Fruit fly (Drosophila melanogaster) whole organism: Measurements from ENCODE around the gene lectin-24A.

Source experiments
- CG8478 ChIP-seq: fragments of >200 bp; optimal IDR thresholded peaks from 2 replicates; lab custom pipeline; 2018; ENCODE audit warnings: inconsistent platforms
- Dll ChIP-seq: fragments of >200 bp; optimal IDR thresholded peaks from 2 replicates; lab custom pipeline; 2017
- EcR ChIP-seq, 2 experiments: fragments of >200 bp; optimal IDR thresholded peaks; 2 replicates each; lab custom pipeline; 2017; ENCODE audit warnings: missing biosample characterization in 2 of 2, missing genetic modification characterization in 2 of 2, missing genetic modification reagents in 2 of 2
- pan ChIP-seq: fragments of >200 bp; optimal IDR thresholded peaks from 2 replicates; lab custom pipeline; 2017
- psq ChIP-seq: fragments of >200 bp; optimal IDR thresholded peaks from 2 replicates; lab custom pipeline; 2017
- usp ChIP-seq: fragments of >200 bp; optimal IDR thresholded peaks from 2 replicates; lab custom pipeline; 2017; ENCODE audit warnings: missing biosample characterization, missing genetic modification characterization, mixed read lengths

Gene lectin-24A

DNA sequence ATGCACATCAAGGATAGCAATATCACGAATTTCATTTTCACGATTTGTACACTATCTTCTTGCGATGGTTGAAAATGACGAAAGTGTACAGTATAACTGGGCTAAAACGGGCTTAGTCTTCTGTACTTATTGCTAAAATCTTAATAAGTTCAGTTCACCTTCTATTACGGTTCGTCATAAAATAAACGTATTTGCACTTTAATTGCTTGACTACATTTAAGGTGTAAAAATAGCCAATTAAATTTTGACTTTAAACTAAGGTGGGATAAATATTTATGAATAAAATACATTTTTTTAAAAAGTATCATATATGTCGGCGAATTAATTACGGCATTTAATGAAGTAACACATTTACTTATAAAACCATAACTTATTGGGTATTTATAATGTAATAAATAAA, 47.9 kb downstream of the lectin-24A start, which contains the start of gene Sfp24Bb:
Sfp24Bb (minus strand) TSS at position 101 of the 400 bp plus-strand sequence.
- TF ChIP-seq psq = no peak
- TF ChIP-seq CG8478 (lab: Kevin White, UChicago) = no peak
- no peak for TF ChIP-seq pan (lab: Kevin White, UChicago)
- TF ChIP-seq Dll (lab: Kevin White, UChicago) = no peak
- TF ChIP-seq EcR (GFP tag; optimal IDR thresholded peaks at IDR 0.05; lab: Kevin White, UChicago) = no peak
- TF ChIP-seq usp (GFP tag; lab: Kevin White, UChicago) = no peak

DNA sequence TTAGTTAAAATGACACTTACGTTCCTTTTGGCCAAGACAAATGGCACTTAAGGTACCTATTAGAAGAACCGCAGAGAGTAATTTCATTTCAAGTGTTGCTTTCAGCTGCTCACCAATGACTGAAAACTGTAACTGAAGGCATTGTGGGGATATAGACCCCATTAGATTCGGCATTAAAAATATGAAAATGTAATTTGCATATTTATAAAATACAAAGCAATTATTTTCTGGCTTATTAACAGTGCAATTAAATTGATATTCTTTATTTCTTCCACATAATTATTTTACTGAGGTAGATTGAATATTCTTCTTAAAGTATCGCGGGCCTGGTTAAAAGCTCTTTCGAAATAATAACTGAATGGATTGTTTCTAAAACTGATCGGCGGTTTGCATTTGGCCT, 48.5 kb downstream of the lectin-24A start, which contains the start of gene Sfp24Bd:
Sfp24Bd (minus strand) TSS at position 101 of the 400 bp plus-strand sequence.
- TF ChIP-seq Dll (lab: Kevin White, UChicago) (no peak), psq (no peak), EcR (GFP tag; optimal IDR thresholded peaks at IDR 0.05; lab: Kevin White, UChicago) (no peak), CG8478 (lab: Kevin White, UChicago) (no peak), pan (lab: Kevin White, UChicago) (no peak), usp (GFP tag; lab: Kevin White, UChicago) (no peak)

DNA sequence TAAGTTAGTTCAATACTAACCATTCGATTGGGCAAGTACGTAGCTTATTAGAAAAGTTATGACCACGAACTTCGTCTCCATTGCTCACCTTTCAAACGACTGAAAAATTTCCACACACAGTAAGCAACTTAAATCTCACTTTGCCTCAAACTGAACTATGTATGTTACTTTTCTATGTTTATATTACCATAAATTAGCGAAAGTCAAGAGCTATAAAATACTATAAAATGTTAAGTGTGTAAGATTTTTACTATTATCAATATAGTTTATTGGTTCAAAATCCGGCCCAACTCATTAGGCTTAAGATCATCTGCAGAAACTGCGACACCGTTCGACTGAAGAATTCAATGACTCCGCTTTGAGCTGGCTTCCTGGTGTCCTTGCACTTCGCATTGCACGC, 49.1 kb downstream of the lectin-24A start, which contains the start of gene Sfp24Ba:
Sfp24Ba (minus strand) TSS at position 101 of the 400 bp plus-strand sequence.
- TF ChIP-seq psq = no peak
- TF ChIP-seq EcR (GFP tag; optimal IDR thresholded peaks at IDR 0.05; lab: Kevin White, UChicago) = no peak
- no peak for TF ChIP-seq usp (GFP tag; lab: Kevin White, UChicago)
- no peak for TF ChIP-seq Dll (lab: Kevin White, UChicago)
- no peak for TF ChIP-seq pan (lab: Kevin White, UChicago)
- no peak for TF ChIP-seq CG8478 (lab: Kevin White, UChicago)
